Fruit fly (Drosophila melanogaster): ENCODE results near the gene tau.

- no peak for TF ChIP-seq pan (optimal IDR thresholded peaks at IDR 0.05)
- TF ChIP-seq psq (optimal IDR thresholded peaks at IDR 0.05), result no peak
- no peak for TF ChIP-seq Dll (optimal IDR thresholded peaks at IDR 0.05)
Observed at dm6 chr3R:27677174-27677726, 20.5 kb upstream of the tau start, which contains the start of gene Hsdl2.

Measured in whole organism.